Worm (Caenorhabditis elegans): ENCODE measurements around the gene madf-8.

The madf-8 gene

ce11 chrIII:3650677-3651315, at the start of gene madf-8, which contains the start of gene gsr-1:
Gene madf-8, minus strand, starts transcription at chrIII:3650832.
Gene gsr-1, plus strand, starts transcription at chrIII:3650907.
- no peak for TF ChIP-seq ama-1 (optimal IDR thresholded peaks at IDR 0.05)
- TF ChIP-seq ceh-28 (tag; optimal IDR thresholded peaks at IDR 0.05), result no peak
- no peak for TF ChIP-seq ceh-16 (tag; optimal IDR thresholded peaks at IDR 0.05)
- TF ChIP-seq pqm-1 (tag; optimal IDR thresholded peaks at IDR 0.05), result peak; percentile 16
- TF ChIP-seq lin-15B (tag; optimal IDR thresholded peaks at IDR 0.05), result peak; percentile 46
- TF ChIP-seq hmg-11 (tag; optimal IDR thresholded peaks at IDR 0.05), result peak; percentile 36
- peak; percentile 1 for TF ChIP-seq nhr-25 (tag; optimal IDR thresholded peaks at IDR 0.05)
- TF ChIP-seq pha-4 (tag; optimal IDR thresholded peaks at IDR 0.05), result peak; percentile 27
- TF ChIP-seq nhr-11 (tag; optimal IDR thresholded peaks at IDR 0.05), result no peak
- TF ChIP-seq nhr-67 (tag; optimal IDR thresholded peaks at IDR 0.05), result no peak
- TF ChIP-seq sea-2 (GFP tag; optimal IDR thresholded peaks at IDR 0.05), result no peak
- no peak for TF ChIP-seq egl-27 (tag; optimal IDR thresholded peaks at IDR 0.05)
- TF ChIP-seq elt-2 (tag; optimal IDR thresholded peaks at IDR 0.05), result peak; percentile 16
- TF ChIP-seq lin-39 (tag; optimal IDR thresholded peaks at IDR 0.05), result peak; percentile 12
- TF ChIP-seq nfya-1 (tag; optimal IDR thresholded peaks at IDR 0.05; ENCODE audit: insufficient read depth), result peak; percentile 65
- peak; percentile 0 for TF ChIP-seq R02D3.7 (tag; optimal IDR thresholded peaks at IDR 0.05)

DNA sequence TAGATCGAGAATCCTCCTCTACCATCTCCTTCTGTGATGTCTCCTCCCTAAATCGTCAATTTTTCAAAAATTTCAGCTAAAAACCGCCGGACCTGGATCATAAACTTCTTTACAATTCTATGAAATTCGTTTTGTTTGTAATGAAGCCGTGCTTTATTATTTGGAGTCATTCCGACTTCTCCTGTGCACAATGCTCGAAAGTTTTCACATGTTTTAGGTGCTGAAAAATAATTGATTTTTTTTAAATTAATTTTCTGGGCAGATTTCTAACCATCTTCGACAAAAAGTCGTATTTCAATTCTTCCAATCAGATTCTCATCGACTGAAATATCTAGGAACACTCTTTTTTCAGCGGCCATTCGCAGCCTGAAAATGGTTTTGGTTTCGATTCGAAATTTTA, 48.6 kb upstream of the madf-8 start, which contains the start of gene cyn-9:
cyn-9 (minus strand) TSS at position 366 of the 400 bp plus-strand sequence.
- TF ChIP-seq mml-1 (tag; optimal IDR thresholded peaks at IDR 0.05) (no peak), nhr-43 (tag; optimal IDR thresholded peaks at IDR 0.05; ENCODE audit: poor library complexity, severe bottlenecking) (peak; percentile 26), nhr-23 (tag; optimal IDR thresholded peaks at IDR 0.05) (peak; percentile 54), ceh-28 (tag; optimal IDR thresholded peaks at IDR 0.05) (peak; percentile 25)

- TF ChIP-seq nhr-67 (tag; optimal IDR thresholded peaks at IDR 0.05) (no peak), egl-27 (tag; optimal IDR thresholded peaks at IDR 0.05) (no peak), tbx-2 (tag; optimal IDR thresholded peaks at IDR 0.05) (no peak), sea-2 (GFP tag; optimal IDR thresholded peaks at IDR 0.05) (no peak), ceh-16 (tag; optimal IDR thresholded peaks at IDR 0.05) (no peak), unc-39 (tag; optimal IDR thresholded peaks at IDR 0.05) (no peak), pqm-1 (tag; optimal IDR thresholded peaks at IDR 0.05) (no peak), eor-1 (tag; optimal IDR thresholded peaks at IDR 0.05) (no peak), ceh-9 (tag; optimal IDR thresholded peaks at IDR 0.05) (no peak), jun-1 (tag; optimal IDR thresholded peaks at IDR 0.05) (no peak), elt-2 (tag; optimal IDR thresholded peaks at IDR 0.05) (no peak)
These were observed 47.7 kb upstream of the madf-8 start for ce11 chrIII:3698366-3698765.

- no peak for TF ChIP-seq aly-2 (tag; optimal IDR thresholded peaks at IDR 0.05)
These were observed 43.9 kb upstream of the madf-8 start, which contains the start of gene npr-15 for ce11 chrIII:3694572-3694971. Gene npr-15, minus strand, starts transcription at chrIII:3694672.

ce11 chrIII:3692516-3692915, 41.9 kb upstream of the madf-8 start:
- no peak for TF ChIP-seq ceh-28 (tag; optimal IDR thresholded peaks at IDR 0.05)
- no peak for TF ChIP-seq aly-2 (tag; optimal IDR thresholded peaks at IDR 0.05)
- no peak for TF ChIP-seq ztf-11 (tag; optimal IDR thresholded peaks at IDR 0.05)

DNA sequence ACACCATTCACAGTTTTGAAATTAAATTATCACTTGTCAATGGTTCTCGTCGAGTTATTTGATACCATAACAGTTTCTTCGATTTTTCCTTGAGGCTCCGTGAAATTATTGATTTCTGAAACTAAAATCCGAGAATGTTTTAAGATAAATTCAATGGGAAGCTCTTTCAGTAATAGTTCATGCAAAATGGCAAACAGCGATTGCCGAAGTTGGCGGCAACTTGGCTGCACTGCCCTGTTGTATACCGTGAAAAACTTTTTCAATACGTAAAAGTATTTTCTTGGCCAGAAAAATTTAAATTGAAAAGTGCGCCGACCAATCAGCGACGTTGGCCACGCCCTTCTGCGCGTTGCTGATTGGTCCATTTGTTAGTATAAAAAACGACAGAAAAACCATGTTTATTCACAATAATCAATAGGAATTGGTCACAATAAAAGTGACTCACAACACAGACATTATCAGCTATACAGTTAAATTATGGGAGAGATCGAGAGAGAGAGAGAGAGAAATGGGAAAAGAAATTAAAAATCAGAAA, 32.3 kb upstream of the madf-8 start:
- TF ChIP-seq nfya-1 (tag; optimal IDR thresholded peaks at IDR 0.05; ENCODE audit: insufficient read depth), result peak; percentile 87
- no peak for TF ChIP-seq ztf-4 (tag; optimal IDR thresholded peaks at IDR 0.05)

- TF ChIP-seq nhr-28 (tag; optimal IDR thresholded peaks at IDR 0.05) (no peak), fkh-10 (GFP tag; optimal IDR thresholded peaks at IDR 0.05) (no peak), nfya-1 (tag; optimal IDR thresholded peaks at IDR 0.05; ENCODE audit: insufficient read depth) (peak; percentile 32), fos-1 (tag; optimal IDR thresholded peaks at IDR 0.05) (no peak), skn-1 (tag; optimal IDR thresholded peaks at IDR 0.05) (no peak), R02D3.7 (tag; optimal IDR thresholded peaks at IDR 0.05) (no peak), daf-12 (tag; optimal IDR thresholded peaks at IDR 0.05) (no peak), hmg-11 (tag; optimal IDR thresholded peaks at IDR 0.05) (peak; percentile 29), nhr-23 (tag; optimal IDR thresholded peaks at IDR 0.05) (peak; percentile 23), ceh-28 (tag; optimal IDR thresholded peaks at IDR 0.05) (no peak), pqm-1 (tag; optimal IDR thresholded peaks at IDR 0.05) (no peak), ceh-9 (tag; optimal IDR thresholded peaks at IDR 0.05) (no peak), lsy-12 (tag; optimal IDR thresholded peaks at IDR 0.05) (no peak), mml-1 (tag; optimal IDR thresholded peaks at IDR 0.05) (no peak), eor-1 (tag; optimal IDR thresholded peaks at IDR 0.05) (no peak), ZK546.5 (tag; optimal IDR thresholded peaks at IDR 0.05) (no peak), ztf-4 (tag; optimal IDR thresholded peaks at IDR 0.05) (no peak)
These were observed 30.8 kb upstream of the madf-8 start for ce11 chrIII:3681351-3681938.

Measured in whole organism, L3 larva.